Fruit fly (Drosophila melanogaster) whole organism, pupa: ENCODE measurements around the gene S-Lap3.

Experiments
- CG10348 ChIP-seq: fragments of 200-800 bp; sonication (Bioruptor generic); IDR thresholded peaks from 2 replicates; pipeline ENCODE4 v1.3.6; 2022; ENCODE audit warnings: missing biosample characterization, missing genetic modification characterization
- CG12605 ChIP-seq: fragments of 200-800 bp; sonication (Bioruptor generic); IDR thresholded peaks from 2 replicates; pipeline ENCODE4 v1.3.6; 2022; ENCODE audit warnings: missing biosample characterization, missing genetic modification characterization
- CG13204 ChIP-seq: fragments of 200-800 bp; sonication (Bioruptor generic); optimal IDR thresholded peaks from 2 replicates; lab custom pipeline; 2018; ENCODE audit warnings: missing biosample characterization, mild to moderate bottlenecking, missing genetic modification characterization, moderate library complexity
- CG14655 ChIP-seq: fragments of 200-800 bp; sonication (Bioruptor generic); optimal IDR thresholded peaks from 3 replicates; lab custom pipeline; 2017; ENCODE audit warnings: mild to moderate bottlenecking, missing biosample characterization, missing genetic modification reagents, missing genetic modification characterization
- CG15710 ChIP-seq: fragments of 200-800 bp; sonication (Bioruptor generic); optimal IDR thresholded peaks from 2 replicates; lab custom pipeline; 2018; ENCODE audit warnings: missing biosample characterization, mild to moderate bottlenecking, missing genetic modification characterization, moderate library complexity
- CG17806 ChIP-seq: fragments of 200-800 bp; sonication (Bioruptor generic); optimal IDR thresholded peaks from 2 replicates; lab custom pipeline; 2018; ENCODE audit warnings: missing biosample characterization, mild to moderate bottlenecking, missing genetic modification characterization, moderate library complexity
- CG32121 ChIP-seq: fragments of 200-800 bp; sonication (Bioruptor generic); IDR thresholded peaks from 2 replicates; pipeline ENCODE4 v1.3.6; 2022; ENCODE audit warnings: missing biosample characterization, missing genetic modification characterization
- CG34367 ChIP-seq: fragments of 200-800 bp; sonication (Bioruptor generic); optimal IDR thresholded peaks from 2 replicates; lab custom pipeline; 2018; ENCODE audit warnings: missing biosample characterization, mild to moderate bottlenecking, missing genetic modification characterization
- CG4496 ChIP-seq: fragments of 200-800 bp; sonication (Bioruptor generic); IDR thresholded peaks from 3 replicates; pipeline ENCODE4 v1.3.6; 2022; ENCODE audit warnings: missing biosample characterization, missing genetic modification characterization
- CG8159 ChIP-seq: fragments of 200-800 bp; sonication (Bioruptor generic); optimal IDR thresholded peaks from 3 replicates; lab custom pipeline; 2018; ENCODE audit warnings: missing biosample characterization, mild to moderate bottlenecking, missing genetic modification characterization, moderate library complexity
- CG8301 ChIP-seq: fragments of 200-800 bp; sonication (Bioruptor generic); optimal IDR thresholded peaks from 2 replicates; lab custom pipeline; 2018; ENCODE audit warnings: missing biosample characterization, mild to moderate bottlenecking, missing genetic modification characterization
- CG9948 ChIP-seq: fragments of 200-800 bp; sonication (Bioruptor generic); optimal IDR thresholded peaks from 2 replicates; lab custom pipeline; 2018; ENCODE audit warnings: missing biosample characterization, mild to moderate bottlenecking, missing genetic modification characterization, moderate library complexity
- D1 ChIP-seq: fragments of 200-800 bp; sonication (Bioruptor generic); optimal IDR thresholded peaks from 2 replicates; lab custom pipeline; 2018; ENCODE audit warnings: missing biosample characterization, mild to moderate bottlenecking, missing genetic modification characterization, moderate library complexity
- EcR ChIP-seq: fragments of 200-800 bp; sonication (Bioruptor generic); optimal IDR thresholded peaks from 3 replicates; lab custom pipeline; 2019; ENCODE audit warnings: missing biosample characterization, missing genetic modification characterization, mild to moderate bottlenecking, moderate library complexity, missing genetic modification reagents
- Ets98B ChIP-seq: fragments of 200-800 bp; sonication (Bioruptor generic); IDR thresholded peaks from 2 replicates; pipeline ENCODE4 v1.3.6; 2022; ENCODE audit warnings: missing biosample characterization, missing genetic modification characterization
- Pif1A ChIP-seq: fragments of 200-800 bp; sonication (Bioruptor generic); optimal IDR thresholded peaks from 3 replicates; lab custom pipeline; 2016; ENCODE audit warnings: missing biosample characterization, missing genetic modification characterization
- Pif1B ChIP-seq: fragments of 200-800 bp; sonication (Bioruptor generic); optimal IDR thresholded peaks from 3 replicates; lab custom pipeline; 2016; ENCODE audit warnings: missing biosample characterization, missing genetic modification characterization
- Snoo ChIP-seq: fragments of 200-800 bp; sonication (Bioruptor generic); optimal IDR thresholded peaks from 3 replicates; lab custom pipeline; 2017; ENCODE audit warnings: missing biosample characterization, mild to moderate bottlenecking, missing genetic modification characterization, inconsistent platforms
- fd96Ca ChIP-seq: fragments of 200-800 bp; sonication (Bioruptor generic); IDR thresholded peaks from 3 replicates; pipeline ENCODE4 v1.3.6; 2022; ENCODE audit warnings: missing biosample characterization, missing genetic modification characterization
- gl ChIP-seq: fragments of 200-800 bp; sonication (Bioruptor generic); optimal IDR thresholded peaks from 2 replicates; lab custom pipeline; 2018; ENCODE audit warnings: missing biosample characterization, mild to moderate bottlenecking, missing genetic modification characterization
- rn ChIP-seq: fragments of 200-800 bp; sonication (Bioruptor generic); IDR thresholded peaks from 2 replicates; pipeline ENCODE4 v1.3.6; 2022; ENCODE audit warnings: missing biosample characterization, missing genetic modification characterization

Gene S-Lap3

dm6 chr3L:10464887-10465286 lies at the start of gene S-Lap3:
S-Lap3 (plus strand) TSS chr3L:10465187.
- TF ChIP-seq Snoo (tag; lab: Kevin White, UChicago) (no peak), fd96Ca (GFP tag; lab: Robert Waterston, UW) (no peak), Pif1A (GFP tag; lab: Kevin White, UChicago) (no peak), CG34367 (no peak), rn (GFP tag; lab: Robert Waterston, UW) (no peak), Ets98B (GFP tag; lab: Robert Waterston, UW) (no peak), CG14655 (GFP tag; lab: Kevin White, UChicago) (no peak)

dm6 chr3L:10418401-10418800 lies 46.6 kb upstream of the S-Lap3 start:
- TF ChIP-seq CG10348 (no peak), CG12605 (GFP tag; lab: Robert Waterston, UW) (no peak), Pif1A (GFP tag; lab: Kevin White, UChicago) (no peak), EcR (no peak), Ets98B (GFP tag; lab: Robert Waterston, UW) (no peak), CG13204 (GFP tag; lab: Kevin White, UChicago) (peak; percentile 65), gl (peak; percentile 8), fd96Ca (GFP tag; lab: Robert Waterston, UW) (no peak), CG17806 (no peak), D1 (no peak), CG34367 (peak; percentile 36), CG4496 (no peak), CG15710 (tag; lab: Kevin White, UChicago) (peak; percentile 21)
- TF ChIP-seq, all 21 proteins: peak for 4

dm6 chr3L:10427318-10427717 lies 37.7 kb upstream of the S-Lap3 start:
- TF ChIP-seq Ets98B (GFP tag; lab: Robert Waterston, UW) (no peak), CG34367 (no peak), rn (GFP tag; lab: Robert Waterston, UW) (no peak), CG8159 (tag; lab: Kevin White, UChicago) (no peak), Pif1A (GFP tag; lab: Kevin White, UChicago) (no peak), CG17806 (no peak), CG9948 (no peak), CG13204 (GFP tag; lab: Kevin White, UChicago) (no peak), gl (no peak), Snoo (tag; lab: Kevin White, UChicago) (no peak), CG12605 (GFP tag; lab: Robert Waterston, UW) (no peak), CG15710 (tag; lab: Kevin White, UChicago) (no peak), CG14655 (GFP tag; lab: Kevin White, UChicago) (no peak), CG4496 (no peak), fd96Ca (GFP tag; lab: Robert Waterston, UW) (no peak), EcR (no peak), CG8301 (tag; lab: Kevin White, UChicago) (no peak), D1 (no peak)

- TF ChIP-seq gl (no peak), Pif1B (GFP tag; lab: Kevin White, UChicago) (no peak), CG10348 (no peak), CG15710 (tag; lab: Kevin White, UChicago) (no peak), CG9948 (no peak), CG14655 (GFP tag; lab: Kevin White, UChicago) (peak; percentile 62), fd96Ca (GFP tag; lab: Robert Waterston, UW) (peak; percentile 66; the same call in 2 of the 3 replicates), CG12605 (GFP tag; lab: Robert Waterston, UW) (no peak), CG17806 (no peak), CG8301 (tag; lab: Kevin White, UChicago) (peak; percentile 69), CG32121 (GFP tag; lab: Robert Waterston, UW) (peak; percentile 69), CG34367 (no peak), EcR (no peak), Ets98B (GFP tag; lab: Robert Waterston, UW) (peak; percentile 78), D1 (no peak), CG4496 (peak; percentile 78), CG13204 (GFP tag; lab: Kevin White, UChicago) (no peak), Pif1A (GFP tag; lab: Kevin White, UChicago) (no peak)
Observed at dm6 chr3L:10428027-10428426, 37.0 kb upstream of the S-Lap3 start.

- TF ChIP-seq rn (GFP tag; lab: Robert Waterston, UW) (no peak), CG14655 (GFP tag; lab: Kevin White, UChicago) (peak; percentile 69), EcR (no peak), CG8301 (tag; lab: Kevin White, UChicago) (peak; percentile 69), CG12605 (GFP tag; lab: Robert Waterston, UW) (no peak), CG34367 (no peak), fd96Ca (GFP tag; lab: Robert Waterston, UW) (no peak), CG32121 (GFP tag; lab: Robert Waterston, UW) (peak; percentile 88), CG17806 (no peak), Ets98B (GFP tag; lab: Robert Waterston, UW) (peak; percentile 47; the same call in 1 of the 2 replicates), CG9948 (peak; percentile 21), Pif1A (GFP tag; lab: Kevin White, UChicago) (no peak), Pif1B (GFP tag; lab: Kevin White, UChicago) (no peak), CG13204 (GFP tag; lab: Kevin White, UChicago) (no peak), CG8159 (tag; lab: Kevin White, UChicago) (peak; percentile 27), CG10348 (peak; percentile 59), CG4496 (0 out of 3 replicates have a peak, but pooled peaks have one; percentile 32), gl (no peak)
Observed at dm6 chr3L:10428746-10429145, 36.2 kb upstream of the S-Lap3 start.

- TF ChIP-seq EcR (no peak), CG14655 (GFP tag; lab: Kevin White, UChicago) (no peak), CG8159 (tag; lab: Kevin White, UChicago) (no peak), CG10348 (no peak), gl (no peak), CG15710 (tag; lab: Kevin White, UChicago) (no peak), CG17806 (no peak), CG4496 (no peak), Ets98B (GFP tag; lab: Robert Waterston, UW) (no peak), CG8301 (tag; lab: Kevin White, UChicago) (no peak), CG13204 (GFP tag; lab: Kevin White, UChicago) (no peak), CG9948 (no peak), Pif1B (GFP tag; lab: Kevin White, UChicago) (no peak)
Observed at dm6 chr3L:10429474-10429873, 35.5 kb upstream of the S-Lap3 start.
